Fruit fly (Drosophila melanogaster): ENCODE measurements around the gene CG12483.

The CG12483 gene

dm6 chr3L:128295-129117 lies 30.3 kb upstream of the CG12483 start:
- TF ChIP-seq noc (tag; optimal IDR thresholded peaks at IDR 0.05), result no peak

- no peak for TF ChIP-seq noc (tag; optimal IDR thresholded peaks at IDR 0.05)
These were observed 29.3 kb upstream of the CG12483 start for dm6 chr3L:127450-127849.

dm6 chr3L:123784-124479 lies 25.8 kb upstream of the CG12483 start:
- no peak for TF ChIP-seq noc (tag; optimal IDR thresholded peaks at IDR 0.05)

- TF ChIP-seq noc (tag; optimal IDR thresholded peaks at IDR 0.05), result no peak
These were observed 21.2 kb upstream of the CG12483 start for dm6 chr3L:119390-119789.

dm6 chr3L:109936-110335 lies 11.8 kb upstream of the CG12483 start:
- no peak for TF ChIP-seq noc (tag; optimal IDR thresholded peaks at IDR 0.05)

dm6 chr3L:109058-109457 lies 10.9 kb upstream of the CG12483 start:
- TF ChIP-seq noc (tag; optimal IDR thresholded peaks at IDR 0.05), result no peak

- no peak for TF ChIP-seq noc (tag; optimal IDR thresholded peaks at IDR 0.05)
These were observed 5.9 kb upstream of the CG12483 start for dm6 chr3L:104076-104475.

- TF ChIP-seq noc (tag; optimal IDR thresholded peaks at IDR 0.05), result no peak
These were observed 352 bp downstream of the CG12483 start for dm6 chr3L:97823-98222.

- TF ChIP-seq noc (tag; optimal IDR thresholded peaks at IDR 0.05), result peak; percentile 20
These were observed 2.6 kb downstream of the CG12483 start for dm6 chr3L:95425-96139.

dm6 chr3L:94866-95265 lies 3.3 kb downstream of the CG12483 start:
- TF ChIP-seq noc (tag; optimal IDR thresholded peaks at IDR 0.05), result no peak

dm6 chr3L:94062-94461 lies 4.1 kb downstream of the CG12483 start:
- TF ChIP-seq noc (tag; optimal IDR thresholded peaks at IDR 0.05), result peak; percentile 12

dm6 chr3L:93562-93961 lies 4.6 kb downstream of the CG12483 start:
- TF ChIP-seq noc (tag; optimal IDR thresholded peaks at IDR 0.05), result no peak

dm6 chr3L:91933-92332 lies 6.2 kb downstream of the CG12483 start:
- TF ChIP-seq noc (tag; optimal IDR thresholded peaks at IDR 0.05), result peak; percentile 32

- TF ChIP-seq noc (tag; optimal IDR thresholded peaks at IDR 0.05), result no peak
These were observed 7.3 kb downstream of the CG12483 start for dm6 chr3L:90885-91284.

- TF ChIP-seq noc (tag; optimal IDR thresholded peaks at IDR 0.05), result no peak
These were observed 11.2 kb downstream of the CG12483 start for dm6 chr3L:86937-87336.

- peak; percentile 25 for TF ChIP-seq noc (tag; optimal IDR thresholded peaks at IDR 0.05)
These were observed 12.9 kb downstream of the CG12483 start for dm6 chr3L:85204-85811.
